Worm (Caenorhabditis elegans) whole organism, dauer: ENCODE data around the gene ril-1.

Experiments used
- unc-62 ChIP-seq: sonication (generic microtip); optimal IDR thresholded peaks from 2 replicates; lab custom pipeline; 2017; ENCODE audit warnings: missing biosample characterization, missing genetic modification reagents, missing genetic modification characterization

The ril-1 gene

ce11 chrV:14523788-14524582 lies at the start of gene ril-1:
Gene ril-1 (minus strand): TSS chrV:14524129.
- no peak for TF ChIP-seq unc-62 (GFP tag; lab: Kevin White, UChicago)

DNA sequence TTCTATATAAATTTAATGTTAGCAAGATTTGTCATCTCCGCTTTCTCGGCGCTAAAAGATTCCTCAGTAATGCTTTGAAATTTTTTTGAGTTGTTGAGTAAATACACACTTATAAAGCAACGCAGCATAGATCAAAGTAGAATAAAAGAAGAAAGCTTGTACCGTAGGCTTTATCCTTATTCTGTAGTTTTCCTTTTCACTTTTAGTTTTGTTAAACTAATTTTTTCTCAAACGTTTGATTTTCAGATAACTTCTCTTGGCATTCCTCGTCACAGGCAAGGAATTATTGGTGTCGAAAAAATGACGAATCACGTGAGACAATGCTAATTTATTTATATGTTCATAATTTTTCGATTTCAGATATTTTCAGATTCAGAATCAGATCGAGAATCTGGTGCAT lies 38.7 kb upstream of the ril-1 start, which contains the start of gene C53A5.11:
C53A5.11 (plus strand) TSS at position 301 of the 400 bp plus-strand sequence.
- no peak for TF ChIP-seq unc-62 (GFP tag; lab: Kevin White, UChicago)

- no peak for TF ChIP-seq unc-62 (GFP tag; lab: Kevin White, UChicago)
Measured at ce11 chrV:14559312-14559711, 35.4 kb upstream of the ril-1 start, which contains the start of gene srt-32. Gene srt-32 (plus strand): TSS chrV:14559612.

DNA sequence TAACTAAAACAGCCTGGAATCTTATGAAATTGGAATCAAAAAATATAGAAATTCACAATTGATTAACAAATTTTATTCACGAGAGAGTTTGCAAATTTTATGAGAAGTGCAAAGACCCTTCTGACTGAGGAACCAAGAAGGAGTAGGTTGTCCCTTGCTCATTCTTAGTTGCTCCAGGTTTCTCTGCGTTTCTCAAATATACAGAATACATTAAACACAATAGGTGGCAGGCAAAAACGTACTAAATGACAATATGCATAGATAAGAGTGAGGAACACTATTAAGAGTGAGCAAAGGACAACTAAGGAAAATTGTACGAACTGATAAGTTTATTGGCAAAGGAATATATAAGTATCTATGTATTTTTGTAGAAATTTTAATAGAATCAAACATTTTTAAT lies 34.8 kb upstream of the ril-1 start, which contains the start of gene C53A5.9:
C53A5.9 (minus strand) TSS at position 101 of the 400 bp plus-strand sequence.
- no peak for TF ChIP-seq unc-62 (GFP tag; lab: Kevin White, UChicago)

DNA sequence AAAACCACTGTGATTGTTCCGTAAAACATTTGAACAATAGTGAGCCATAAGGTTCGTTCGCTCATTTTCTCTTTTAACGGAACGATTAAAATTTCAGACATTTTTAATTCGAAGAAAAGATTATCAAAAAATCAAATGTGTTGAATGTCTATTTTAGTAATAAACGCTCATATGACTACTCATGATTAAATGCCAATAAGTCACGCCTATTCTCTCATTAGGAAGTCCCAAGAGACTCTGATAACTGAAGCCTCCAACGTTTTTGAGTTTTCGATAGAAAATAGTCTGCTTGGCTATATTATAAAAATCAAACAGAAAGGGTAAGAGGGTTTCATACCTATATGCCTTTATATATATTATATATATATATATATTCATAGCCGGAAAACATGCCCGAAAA lies 32.3 kb upstream of the ril-1 start, which contains the start of gene srg-47:
srg-47 (minus strand) TSS at position 101 of the 400 bp plus-strand sequence.
- no peak for TF ChIP-seq unc-62 (GFP tag; lab: Kevin White, UChicago)

DNA sequence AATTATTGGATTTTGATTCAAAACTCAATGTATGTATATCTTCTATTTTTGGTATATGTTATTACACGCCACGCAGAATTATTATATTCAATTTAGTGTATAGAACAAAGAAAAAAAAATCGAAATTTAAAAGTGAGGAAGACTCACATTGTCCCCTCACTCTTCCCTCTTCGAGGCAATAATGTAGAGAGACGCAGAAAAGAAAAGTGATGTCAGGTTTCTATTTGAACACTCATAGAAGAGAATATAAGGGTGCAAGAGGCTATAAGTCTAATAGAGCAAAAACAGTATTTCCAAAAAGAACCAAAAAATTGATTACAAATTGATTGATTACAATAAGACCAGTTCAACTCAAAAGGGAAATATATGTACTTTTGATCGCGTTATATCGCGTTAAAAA lies 24.6 kb upstream of the ril-1 start:
- no peak for TF ChIP-seq unc-62 (GFP tag; lab: Kevin White, UChicago)

DNA sequence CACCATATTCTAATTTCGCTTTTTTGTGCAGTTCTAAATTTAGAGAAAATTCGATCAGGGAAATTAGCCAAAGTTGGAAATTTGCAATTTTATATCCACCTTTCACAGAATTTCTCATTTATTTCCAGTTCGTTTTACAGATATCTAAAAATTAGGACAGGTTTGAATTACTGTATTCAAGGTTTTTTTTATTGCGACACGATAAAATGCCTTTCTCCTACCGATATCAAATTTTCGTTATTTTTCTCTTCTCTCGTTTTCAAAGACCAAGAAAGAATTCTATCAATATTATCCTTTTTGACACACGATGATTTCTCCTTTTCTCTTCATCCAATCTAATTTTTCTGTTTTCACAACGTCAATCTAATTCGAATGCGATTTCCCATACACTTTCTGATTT lies 22.6 kb upstream of the ril-1 start, which contains the start of gene C53A5.13:
C53A5.13 (plus strand) TSS at position 301 of the 400 bp plus-strand sequence.
- TF ChIP-seq unc-62 (GFP tag; lab: Kevin White, UChicago) = no peak

- TF ChIP-seq unc-62 (GFP tag; lab: Kevin White, UChicago) = no peak
Measured at ce11 chrV:14545816-14546283, 21.9 kb upstream of the ril-1 start, which contains the start of gene rike-1. Gene rike-1 (minus strand): TSS chrV:14545866.

ce11 chrV:14542138-14542537 lies 18.2 kb upstream of the ril-1 start:
- TF ChIP-seq unc-62 (GFP tag; lab: Kevin White, UChicago) = no peak

- no peak for TF ChIP-seq unc-62 (GFP tag; lab: Kevin White, UChicago)
Measured at ce11 chrV:14540932-14541331, 17.0 kb upstream of the ril-1 start.

- TF ChIP-seq unc-62 (GFP tag; lab: Kevin White, UChicago) = no peak
Measured at ce11 chrV:14539355-14539754, 15.4 kb upstream of the ril-1 start.

ce11 chrV:14536274-14536673 lies 12.3 kb upstream of the ril-1 start, which contains the start of gene tag-191:
Gene tag-191 (minus strand): TSS chrV:14536374.
- no peak for TF ChIP-seq unc-62 (GFP tag; lab: Kevin White, UChicago)

DNA sequence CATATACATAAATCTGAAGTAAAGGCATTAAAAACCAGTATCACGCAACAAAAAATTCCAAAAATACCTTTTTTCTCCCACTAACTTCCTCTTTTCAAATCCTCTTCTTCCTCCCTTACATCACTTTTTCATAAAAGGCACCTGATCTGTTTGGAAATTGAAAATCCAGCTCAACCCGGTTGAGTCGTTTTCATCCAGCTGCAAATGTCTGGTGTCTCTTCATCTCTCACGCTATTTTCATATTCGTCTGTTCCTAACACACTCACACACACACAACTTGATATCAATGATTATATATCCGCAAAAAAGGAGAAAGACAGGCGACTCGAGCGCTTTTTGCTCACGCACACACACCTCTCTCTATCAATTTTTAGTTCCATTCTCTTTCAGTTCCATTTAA lies 8.4 kb upstream of the ril-1 start:
- no peak for TF ChIP-seq unc-62 (GFP tag; lab: Kevin White, UChicago)

DNA sequence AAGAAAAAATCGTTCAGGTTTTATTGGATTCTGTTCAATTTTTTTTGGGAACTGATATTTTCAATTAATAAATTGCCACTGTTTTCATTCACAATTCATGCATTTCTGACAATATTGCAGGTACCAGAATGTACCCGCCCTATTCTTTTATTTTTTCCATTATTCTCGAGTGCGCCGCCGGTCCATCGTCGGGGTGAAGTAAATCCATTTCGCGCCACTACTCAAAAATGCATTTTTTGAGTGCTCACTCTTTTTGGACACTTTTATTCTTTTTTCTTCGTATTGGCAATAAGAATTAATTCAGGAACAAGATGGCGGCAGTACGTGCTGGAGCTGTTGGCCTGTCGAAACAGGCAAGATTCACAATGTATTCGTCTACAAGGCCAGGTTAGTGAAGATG lies 6.9 kb upstream of the ril-1 start, which contains the start of gene kcnl-4:
kcnl-4 (plus strand) TSS at position 301 of the 400 bp plus-strand sequence.
- TF ChIP-seq unc-62 (GFP tag; lab: Kevin White, UChicago) = no peak

DNA sequence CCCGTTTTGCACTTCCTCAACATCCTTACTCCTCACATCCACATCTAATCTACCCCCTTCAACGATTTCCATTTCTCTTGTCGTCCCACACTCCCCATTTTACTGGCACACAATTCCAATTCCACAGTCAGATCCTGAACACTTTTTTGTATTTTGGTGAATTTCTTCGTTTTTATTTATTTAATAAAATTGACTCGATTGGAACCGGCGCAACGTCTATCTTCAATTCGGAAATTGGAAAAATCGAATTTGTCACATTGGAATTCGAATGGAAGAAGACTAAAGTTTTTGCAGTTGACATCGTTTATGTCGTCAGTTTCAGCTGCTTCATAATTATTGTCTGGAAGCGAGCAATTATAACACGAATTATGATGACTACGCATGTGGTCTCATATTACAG lies 3.3 kb upstream of the ril-1 start:
- no peak for TF ChIP-seq unc-62 (GFP tag; lab: Kevin White, UChicago)

ce11 chrV:14525089-14525488 lies 1.2 kb upstream of the ril-1 start, which contains the start of gene hda-1:
Gene hda-1 (plus strand): TSS chrV:14525389.
- TF ChIP-seq unc-62 (GFP tag; lab: Kevin White, UChicago) = no peak
